2 fruit fly cellular contexts compared by ENCODE assay signal in the genomic region with DNA sequence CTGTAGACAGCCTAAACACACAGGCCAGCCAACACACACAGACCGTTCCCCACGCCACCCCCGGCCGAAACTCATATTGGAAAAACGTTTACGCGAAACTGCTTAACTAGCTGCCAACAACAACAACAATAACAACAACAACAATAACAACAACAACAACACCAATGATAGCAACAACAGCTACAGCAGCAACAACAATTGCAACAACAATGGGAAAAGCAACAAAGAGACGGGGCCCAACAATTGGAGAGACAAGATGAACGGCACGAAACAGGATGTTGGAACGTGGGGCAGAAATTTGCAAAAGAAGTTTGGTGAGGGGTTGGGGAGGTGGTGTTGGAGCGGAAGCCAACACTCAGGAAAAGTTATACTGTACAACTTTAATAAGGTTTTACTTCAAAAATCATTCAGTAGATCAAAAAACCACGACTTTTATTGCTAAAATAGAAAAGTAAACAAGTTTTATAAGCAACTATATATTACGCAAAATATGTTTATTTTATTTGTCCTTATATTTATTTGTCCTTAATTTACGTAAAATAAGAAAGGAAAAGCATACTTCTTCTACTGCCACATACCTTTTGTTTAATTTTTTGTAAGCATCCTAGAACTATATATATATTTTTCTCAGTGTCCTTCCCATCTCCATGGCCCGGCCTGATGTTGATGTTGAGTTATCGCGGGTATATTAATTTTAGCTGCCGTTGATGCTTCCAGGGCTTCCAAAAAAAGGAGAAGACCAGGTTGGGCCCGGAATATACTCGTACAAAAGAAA.
TF ChIP-seq lines count a peak whose summit lies in the region.

No protein-coding gene starts in this region.

TF ChIP-seq in whole organism, prepupa, 60 proteins besides CTCF, POLR2A, EP300 and RAD21 (continued from another document):
- TF ChIP-seq CG1621 (tag; optimal IDR thresholded peaks at IDR 0.05; lab: Kevin White, UChicago) (peak; percentile 54), fd59A (GFP tag; optimal IDR thresholded peaks at IDR 0.05; lab: Kevin White, UChicago) (peak; percentile 84), CG8119 (GFP tag; IDR thresholded peaks at IDR 0.05; lab: Robert Waterston, UW) (peak; percentile 76), svp (GFP tag; lab: Kevin White, UChicago) (peak; percentile 94), Sox102F (GFP tag; optimal IDR thresholded peaks at IDR 0.05; lab: Kevin White, UChicago) (peak; percentile 66), CG3919 (GFP tag; optimal IDR thresholded peaks at IDR 0.05; lab: Kevin White, UChicago) (peak; percentile 86), achi (GFP tag; optimal IDR thresholded peaks at IDR 0.05; lab: Kevin White, UChicago) (peak; percentile 84), Sox15 (GFP tag; optimal IDR thresholded peaks at IDR 0.05; lab: Kevin White, UChicago) (peak; percentile 74), CG10631 (GFP tag; optimal IDR thresholded peaks at IDR 0.05; lab: Kevin White, UChicago) (peak; percentile 80), Met (GFP tag; optimal IDR thresholded peaks at IDR 0.05; lab: Kevin White, UChicago) (peak; percentile 89), CG8632 (GFP tag; optimal IDR thresholded peaks at IDR 0.05; lab: Kevin White, UChicago) (peak; percentile 83), CG15336 (GFP tag; IDR thresholded peaks at IDR 0.05; lab: Robert Waterston, UW) (peak; percentile 56), CG11902 (GFP tag; optimal IDR thresholded peaks at IDR 0.05; lab: Kevin White, UChicago) (peak; percentile 72), CG31627 (GFP tag; optimal IDR thresholded peaks at IDR 0.05; lab: Kevin White, UChicago) (peak; percentile 79), Eip93F (GFP tag; optimal IDR thresholded peaks at IDR 0.05; lab: Kevin White, UChicago) (peak; percentile 53), esn (GFP tag; optimal IDR thresholded peaks at IDR 0.05; lab: Kevin White, UChicago) (peak; percentile 90), CG6792 (GFP tag; optimal IDR thresholded peaks at IDR 0.05; lab: Kevin White, UChicago) (peak; percentile 83), CG7368 (GFP tag; optimal IDR thresholded peaks at IDR 0.05; lab: Kevin White, UChicago) (peak; percentile 58), fkh (GFP tag; optimal IDR thresholded peaks at IDR 0.05; lab: Kevin White, UChicago) (no peak), CG6854 (GFP tag; optimal IDR thresholded peaks at IDR 0.05; lab: Kevin White, UChicago) (peak; percentile 52), OdsH (GFP tag; optimal IDR thresholded peaks at IDR 0.05; lab: Kevin White, UChicago) (peak; percentile 86), CG10669 (GFP tag; optimal IDR thresholded peaks at IDR 0.05; lab: Kevin White, UChicago) (peak; percentile 79), topi (GFP tag; optimal IDR thresholded peaks at IDR 0.05; lab: Kevin White, UChicago) (peak; percentile 88), CG8319 (GFP tag; optimal IDR thresholded peaks at IDR 0.05; lab: Kevin White, UChicago) (peak; percentile 54), CG16779 (tag; optimal IDR thresholded peaks at IDR 0.05; lab: Kevin White, UChicago) (peak; percentile 44), CG9139 (GFP tag; optimal IDR thresholded peaks at IDR 0.05; lab: Kevin White, UChicago) (peak; percentile 77), Blimp-1 (GFP tag; optimal IDR thresholded peaks at IDR 0.05; lab: Kevin White, UChicago) (peak; percentile 68), dsx (GFP tag; optimal IDR thresholded peaks at IDR 0.05; lab: Kevin White, UChicago; ENCODE audit: poor library complexity, severe bottlenecking) (peak; percentile 79), Gug (GFP tag; IDR thresholded peaks at IDR 0.05; lab: Robert Waterston, UW) (no peak), Ets96B (tag; optimal IDR thresholded peaks at IDR 0.05; lab: Kevin White, UChicago) (peak; percentile 89), Hr4 (GFP tag; optimal IDR thresholded peaks at IDR 0.05; lab: Kevin White, UChicago) (peak; percentile 70), Eip75B (GFP tag; optimal IDR thresholded peaks at IDR 0.05; lab: Kevin White, UChicago) (peak; percentile 70), dac (GFP tag; optimal IDR thresholded peaks at IDR 0.05; lab: Kevin White, UChicago) (no peak), cyc (GFP tag; optimal IDR thresholded peaks at IDR 0.05; lab: Kevin White, UChicago) (peak; percentile 82), Smox (GFP tag; optimal IDR thresholded peaks at IDR 0.05; lab: Kevin White, UChicago) (peak; percentile 87), Ets21C (GFP tag; optimal IDR thresholded peaks at IDR 0.05; lab: Kevin White, UChicago) (peak; percentile 54), ss (GFP tag; optimal IDR thresholded peaks at IDR 0.05; lab: Kevin White, UChicago) (peak; percentile 84 to 88), net (GFP tag; optimal IDR thresholded peaks at IDR 0.05; lab: Kevin White, UChicago) (peak; percentile 67)
TF ChIP-seq in whole organism, prepupa: peak in this region for 55.

TF ChIP-seq in whole organism, wandering third instar larva, 38 proteins besides CTCF, POLR2A, EP300 and RAD21 (continued from another document):
- no peak for TF ChIP-seq usp (GFP tag; optimal IDR thresholded peaks at IDR 0.05; lab: Kevin White, UChicago)
- TF ChIP-seq Hr83 (GFP tag; optimal IDR thresholded peaks at IDR 0.05; lab: Kevin White, UChicago; ENCODE audit: poor library complexity, severe bottlenecking): no peak
- no peak for TF ChIP-seq dl (GFP tag; optimal IDR thresholded peaks at IDR 0.05; lab: Kevin White, UChicago; ENCODE audit: insufficient read depth in 1 of 2, partially characterized antibody in 2 of 2)
- peak; percentile 83 for TF ChIP-seq fru (GFP tag; optimal IDR thresholded peaks at IDR 0.05; lab: Kevin White, UChicago)
- TF ChIP-seq Sp1 (GFP tag; optimal IDR thresholded peaks at IDR 0.05; lab: Kevin White, UChicago): peak; percentile 91
- TF ChIP-seq Abd-B (GFP tag; optimal IDR thresholded peaks at IDR 0.05; lab: Kevin White, UChicago): no peak
- TF ChIP-seq dmrt93B (GFP tag; optimal IDR thresholded peaks at IDR 0.05; lab: Kevin White, UChicago): peak; percentile 81
- peak; percentile 78 for TF ChIP-seq h (GFP tag; optimal IDR thresholded peaks at IDR 0.05; lab: Kevin White, UChicago)
